Worm (Caenorhabditis elegans): Measurements from ENCODE around the gene D1005.2.
A peak's percentile ranks its signal among the peaks of the same experiment; 100 is the strongest.

The D1005.2 gene

DNA sequence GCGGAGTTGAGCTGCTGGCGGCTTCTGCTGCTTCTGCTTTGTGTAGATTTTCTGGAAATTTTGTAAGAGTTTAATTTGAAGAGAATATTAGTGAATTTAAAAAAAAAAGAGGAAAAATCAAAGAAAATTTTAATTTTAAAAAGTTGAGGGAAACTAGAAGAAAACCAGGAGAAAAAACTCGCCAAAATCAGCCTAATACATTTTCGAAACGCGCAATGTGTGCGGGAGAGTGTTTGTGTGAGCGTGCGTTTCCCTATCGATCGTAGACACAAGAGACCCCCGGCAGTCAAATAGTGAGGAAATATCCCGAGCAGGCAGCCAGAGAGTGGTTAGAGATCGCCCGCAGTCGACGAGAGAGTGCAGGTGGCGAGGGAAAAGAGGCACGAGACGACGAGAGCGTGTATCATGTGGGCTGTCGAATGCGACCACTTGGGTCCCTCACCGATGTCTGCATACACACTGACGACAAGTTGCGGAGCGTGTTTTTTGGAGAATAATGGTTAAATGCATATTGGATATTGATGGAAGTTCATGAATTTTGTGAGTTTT lies 12.2 kb upstream of the D1005.2 start, which contains the start of gene zfp-3:
zfp-3 (minus strand) TSS at position 51 of the 549 bp plus-strand sequence.
- peak; percentile 5 for TF ChIP-seq unc-62 (GFP tag; optimal IDR thresholded peaks at IDR 0.05)

DNA sequence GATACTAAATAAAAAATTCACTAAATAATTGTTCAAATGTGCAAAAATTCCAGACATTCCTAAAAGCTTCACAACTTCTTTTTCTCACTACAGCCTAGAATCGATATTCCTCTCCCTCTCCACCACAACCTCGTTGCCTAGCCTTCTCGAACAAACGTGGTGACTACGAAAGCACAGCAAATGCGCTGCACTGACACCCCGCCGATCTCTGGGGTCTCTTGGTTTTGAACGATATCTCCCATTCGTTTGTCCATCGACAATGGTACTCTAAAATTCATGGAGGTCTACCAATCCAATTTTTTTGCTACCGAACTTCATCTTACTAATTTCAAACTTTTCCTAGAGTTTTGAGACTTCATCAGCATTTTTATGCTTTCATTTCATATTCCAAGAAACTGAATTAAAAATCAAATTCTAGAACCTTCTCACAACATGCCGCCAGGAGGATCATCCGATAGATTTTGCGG lies 8.4 kb upstream of the D1005.2 start, which contains the start of gene W05H7.1:
W05H7.1 (plus strand) TSS at position 417 of the 467 bp plus-strand sequence.
- no peak for TF ChIP-seq unc-62 (GFP tag; optimal IDR thresholded peaks at IDR 0.05)

DNA sequence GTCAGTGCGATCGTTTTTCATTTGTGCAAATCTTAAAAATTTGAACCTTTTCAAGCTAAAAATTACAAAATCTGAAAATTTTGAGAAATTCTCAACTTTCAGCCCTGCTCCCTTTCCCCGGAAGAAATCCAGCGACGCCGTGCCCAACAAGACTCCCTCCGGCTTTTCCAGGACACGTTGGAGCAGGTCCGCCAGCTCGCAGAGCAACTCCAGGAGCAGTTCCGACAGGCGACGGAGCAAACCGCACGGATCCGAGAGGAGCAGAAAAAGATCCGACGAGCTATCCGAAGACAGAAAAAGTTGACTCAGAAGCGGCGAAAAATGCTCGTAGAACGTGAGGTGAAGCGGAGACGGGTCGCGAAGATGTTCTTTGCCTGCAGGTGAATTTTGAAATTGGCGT lies 7.6 kb upstream of the D1005.2 start:
- TF ChIP-seq unc-62 (GFP tag; optimal IDR thresholded peaks at IDR 0.05), result no peak

DNA sequence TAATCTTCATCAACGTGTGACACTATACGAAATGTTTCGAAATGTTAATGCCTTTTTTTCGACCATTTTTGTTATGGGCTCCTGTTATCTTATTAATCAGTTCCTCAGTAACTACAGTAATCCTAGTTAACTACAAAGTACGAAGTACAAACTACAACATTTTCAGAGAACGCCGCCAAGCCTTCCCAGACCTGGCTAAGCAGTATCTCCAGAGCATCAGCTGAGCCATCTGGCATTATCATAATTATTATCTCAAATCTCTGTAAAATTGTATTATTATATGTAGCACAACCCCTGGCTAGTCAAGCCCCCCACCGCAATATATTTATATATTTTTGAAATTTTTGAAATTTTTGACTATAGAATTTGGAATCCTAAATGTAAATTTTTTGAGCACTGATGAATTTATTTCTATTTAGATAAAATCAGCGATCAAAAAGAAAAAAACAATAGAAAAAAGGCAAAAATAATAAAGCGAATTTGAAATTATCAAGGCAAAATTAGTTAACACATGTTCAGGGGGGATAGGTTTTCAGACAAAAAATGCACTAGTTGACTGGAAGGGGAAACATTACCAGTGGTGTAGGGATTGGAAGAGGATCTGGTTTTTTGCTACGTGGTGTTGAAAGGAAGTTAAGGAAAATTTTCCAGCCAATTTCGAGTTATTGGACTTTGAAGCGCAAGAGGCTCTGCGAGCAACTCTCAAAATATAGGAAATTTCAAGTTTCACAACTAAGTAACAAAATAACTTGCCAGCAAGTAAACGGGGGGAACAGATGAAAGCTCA lies 6.8 kb upstream of the D1005.2 start:
- no peak for TF ChIP-seq unc-62 (GFP tag; optimal IDR thresholded peaks at IDR 0.05)

DNA sequence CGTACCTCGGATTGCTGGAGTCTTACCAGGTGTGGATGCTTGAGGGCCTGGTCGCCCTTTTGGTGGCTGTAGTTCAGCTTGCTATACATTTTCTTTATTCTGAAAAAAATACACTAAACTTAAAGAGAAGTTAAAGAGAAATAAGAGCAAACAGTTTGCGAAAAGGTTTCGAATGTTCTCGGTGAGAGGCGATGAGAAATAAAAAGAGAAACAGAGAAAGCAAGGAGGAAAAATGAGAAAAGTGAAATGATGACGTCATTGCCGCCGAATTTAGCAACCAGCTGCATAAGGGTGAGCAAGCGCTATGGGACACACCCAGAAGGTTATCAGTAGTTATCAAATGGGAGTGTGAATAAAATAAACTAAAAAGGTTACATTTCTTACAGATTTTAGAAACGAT lies 5.1 kb upstream of the D1005.2 start, which contains the start of gene cebp-1:
cebp-1 (minus strand) TSS at position 99 of the 400 bp plus-strand sequence.
- TF ChIP-seq unc-62 (GFP tag; optimal IDR thresholded peaks at IDR 0.05), result no peak

DNA sequence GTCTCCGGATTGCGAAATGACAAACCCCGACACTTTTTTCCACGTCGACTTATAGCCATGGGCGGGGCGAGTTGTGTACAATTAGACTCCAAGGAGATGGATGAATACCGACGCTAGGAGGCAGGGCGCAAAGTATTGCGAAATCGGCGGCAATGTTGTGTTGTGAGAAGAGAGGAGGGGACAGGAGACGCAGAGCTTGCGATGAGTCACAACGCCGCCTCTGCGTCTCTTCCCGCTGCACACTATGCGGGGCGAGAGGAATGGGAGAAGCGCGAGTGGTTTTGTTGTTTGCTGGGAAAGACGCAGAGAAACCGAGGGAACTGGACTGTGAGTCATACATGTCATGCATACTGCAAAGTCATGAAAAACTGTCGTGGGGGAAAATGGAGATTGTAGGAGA lies 4.4 kb upstream of the D1005.2 start:
- TF ChIP-seq unc-62 (GFP tag; optimal IDR thresholded peaks at IDR 0.05), result no peak

DNA sequence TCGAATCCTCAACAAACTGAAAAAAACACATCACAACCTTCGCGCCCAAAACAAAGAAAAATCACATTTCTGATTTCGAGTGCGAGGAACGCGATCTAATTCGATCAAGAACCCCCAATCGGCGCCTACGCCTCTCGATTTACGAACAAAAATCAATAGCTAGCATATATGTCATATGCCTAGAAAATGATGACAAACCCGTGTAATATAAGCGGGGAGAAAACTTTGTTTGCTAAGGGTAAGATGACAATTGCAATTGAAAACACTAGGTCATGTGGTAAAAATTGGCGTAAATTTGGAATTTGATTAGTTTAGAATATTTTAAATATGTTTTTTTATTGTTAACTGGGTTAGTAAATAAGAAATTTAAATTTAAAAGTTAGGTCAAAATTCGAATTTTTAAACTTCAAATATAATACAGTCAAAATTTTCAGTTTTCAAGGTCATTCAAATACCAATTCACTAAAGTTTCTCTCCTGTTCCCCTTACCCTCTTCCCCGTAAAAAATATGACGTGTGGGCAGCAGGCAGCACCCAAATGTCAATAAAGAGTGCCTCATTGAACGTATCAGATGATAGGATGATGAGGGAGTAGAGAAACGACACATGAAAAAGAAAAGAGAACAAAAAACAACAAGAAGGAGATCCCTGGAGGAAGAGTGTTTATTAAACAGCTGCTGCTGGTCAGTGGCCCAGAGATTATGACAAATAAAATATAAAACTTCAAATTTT lies 2.3 kb upstream of the D1005.2 start:
- TF ChIP-seq unc-62 (GFP tag; optimal IDR thresholded peaks at IDR 0.05), result no peak

DNA sequence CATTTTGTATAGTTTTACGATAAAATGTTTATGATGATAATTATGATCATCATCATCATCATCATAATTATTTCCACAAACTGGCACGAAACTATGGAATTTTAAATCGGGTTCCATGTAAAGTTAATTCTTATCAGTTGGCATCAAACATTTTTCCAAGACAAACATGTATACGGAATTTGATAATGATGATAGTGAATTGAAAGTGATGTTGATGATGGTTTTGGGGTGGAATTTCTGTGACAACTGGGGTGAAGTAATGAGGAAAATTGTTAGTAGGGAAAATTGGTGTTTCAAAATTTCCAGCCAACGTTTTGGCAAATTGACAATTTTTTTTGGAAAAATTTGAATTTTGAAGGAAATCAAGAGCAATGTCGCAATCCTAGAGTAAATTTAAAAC lies 934 bp downstream of the D1005.2 start:
- no peak for TF ChIP-seq unc-62 (GFP tag; optimal IDR thresholded peaks at IDR 0.05)

DNA sequence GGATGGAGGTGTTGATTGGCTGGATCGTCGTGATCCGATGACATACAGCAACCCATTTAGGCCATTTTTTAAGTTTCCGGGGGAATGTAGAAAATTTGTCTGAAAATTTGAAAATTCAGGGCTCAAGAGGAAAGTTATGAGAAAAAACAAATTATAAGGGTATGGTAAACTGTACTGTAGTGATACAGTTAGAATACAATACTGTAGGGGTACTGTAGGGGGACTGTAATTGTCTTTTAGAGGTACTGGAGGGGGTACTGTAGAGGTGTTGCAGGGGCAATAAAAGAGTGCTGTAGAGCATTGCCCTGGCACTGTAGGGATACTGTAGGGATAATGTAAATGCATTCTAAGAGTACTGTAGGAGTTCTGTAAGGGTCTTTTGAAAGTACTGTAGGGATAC lies 5.9 kb downstream of the D1005.2 start, which contains the start of gene D1005.6:
D1005.6 (minus strand) TSS at position 101 of the 400 bp plus-strand sequence.
- no peak for TF ChIP-seq unc-62 (GFP tag; optimal IDR thresholded peaks at IDR 0.05)

DNA sequence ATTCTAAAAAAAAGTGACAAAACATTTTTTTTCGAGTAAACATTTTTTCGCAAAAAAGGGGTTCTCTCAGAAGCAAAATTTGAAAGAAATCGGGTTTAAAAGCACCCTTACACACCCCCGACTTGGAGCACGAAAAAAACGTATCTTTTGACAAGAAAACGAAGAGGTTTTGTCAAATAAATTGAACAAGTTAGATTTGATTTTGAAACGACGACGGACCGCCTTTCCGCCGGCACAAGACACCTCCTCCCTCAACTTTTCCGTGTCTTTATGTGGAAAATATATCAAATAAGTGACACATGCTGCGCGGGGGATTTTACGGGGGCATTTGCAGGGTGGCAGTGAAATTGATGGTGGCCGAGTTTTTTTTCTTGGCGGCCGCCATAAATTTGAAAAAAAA lies 9.2 kb downstream of the D1005.2 start:
- TF ChIP-seq unc-62 (GFP tag; optimal IDR thresholded peaks at IDR 0.05), result no peak

DNA sequence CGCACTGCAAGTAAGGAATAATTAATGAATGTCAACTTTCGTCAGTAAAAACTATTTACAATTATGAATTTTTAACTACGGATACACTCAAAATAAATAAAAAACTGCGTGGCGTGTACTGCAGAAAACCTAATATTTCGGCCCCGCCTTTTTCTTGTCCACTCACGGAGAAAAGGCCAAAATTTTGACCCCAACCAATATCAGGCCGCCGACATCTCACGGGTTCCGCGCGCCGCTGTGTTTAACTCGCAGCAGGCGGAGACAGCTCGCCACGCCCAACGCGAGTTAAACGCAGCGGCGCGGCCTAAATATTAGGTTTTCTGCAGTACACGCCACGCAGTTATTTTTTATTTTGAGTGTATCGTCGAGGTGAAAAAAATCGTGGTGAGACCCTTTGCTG lies 12.4 kb downstream of the D1005.2 start:
- no peak for TF ChIP-seq unc-62 (GFP tag; optimal IDR thresholded peaks at IDR 0.05)

DNA sequence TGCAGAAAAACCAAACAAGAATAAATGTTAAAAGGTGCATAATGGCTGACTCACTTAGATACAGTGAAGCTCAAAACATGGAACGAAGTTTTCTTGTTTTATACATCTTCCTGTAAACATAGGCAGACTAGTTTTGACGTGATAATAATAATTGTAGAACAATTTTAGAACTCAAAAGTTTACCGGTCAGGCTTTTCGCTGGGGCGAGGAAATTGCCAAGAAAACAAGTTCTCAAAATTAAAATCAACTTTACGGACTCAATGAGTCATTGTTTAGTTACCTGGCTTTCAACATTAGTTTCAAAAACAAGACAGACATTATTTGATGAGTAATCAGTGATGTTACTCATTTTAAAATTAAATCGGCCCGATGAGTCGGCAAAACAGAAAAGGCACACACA lies 14.1 kb downstream of the D1005.2 start, which contains the start of gene D1005.5:
D1005.5 (minus strand) TSS at position 101 of the 400 bp plus-strand sequence.
- no peak for TF ChIP-seq unc-62 (GFP tag; optimal IDR thresholded peaks at IDR 0.05)

DNA sequence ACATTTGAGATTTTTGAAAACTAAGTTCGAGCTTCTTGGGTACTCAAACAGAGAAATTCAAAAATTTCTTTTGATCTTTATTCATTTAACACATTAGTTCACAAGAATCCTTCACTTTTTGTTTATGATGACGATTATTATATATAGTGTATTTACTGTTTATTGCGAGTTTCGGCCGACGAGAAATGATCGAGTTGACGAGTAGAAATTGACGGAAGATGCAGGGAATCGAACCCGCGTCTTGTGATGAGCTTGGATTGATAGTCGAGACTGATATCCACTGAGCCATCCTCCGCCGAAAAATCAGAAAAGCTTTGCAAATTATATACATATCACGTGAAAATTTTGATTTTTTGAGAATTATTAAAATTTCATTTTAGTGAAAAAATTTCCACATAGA lies 15.0 kb downstream of the D1005.2 start:
- TF ChIP-seq unc-62 (GFP tag; optimal IDR thresholded peaks at IDR 0.05), result no peak

DNA sequence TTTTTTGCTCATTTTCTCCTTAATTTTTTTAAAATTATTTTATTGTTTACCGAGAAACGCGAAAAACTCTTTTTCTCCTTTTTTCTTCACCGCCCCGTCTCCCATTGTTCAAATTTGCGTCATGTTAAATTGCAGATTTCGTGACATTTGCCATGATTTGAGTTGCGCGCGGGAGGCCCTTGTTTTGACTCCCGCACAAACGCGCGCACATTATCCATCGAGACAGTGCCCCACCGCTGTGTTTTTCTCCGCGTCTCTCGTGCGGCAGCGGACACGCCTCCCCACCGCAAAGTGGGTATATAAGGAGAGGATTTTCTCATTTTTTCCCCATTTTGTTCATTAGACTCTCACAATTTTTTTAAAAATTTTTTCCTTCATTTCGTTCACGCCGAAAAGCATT lies 17.2 kb downstream of the D1005.2 start:
- TF ChIP-seq unc-62 (GFP tag; optimal IDR thresholded peaks at IDR 0.05), result no peak

DNA sequence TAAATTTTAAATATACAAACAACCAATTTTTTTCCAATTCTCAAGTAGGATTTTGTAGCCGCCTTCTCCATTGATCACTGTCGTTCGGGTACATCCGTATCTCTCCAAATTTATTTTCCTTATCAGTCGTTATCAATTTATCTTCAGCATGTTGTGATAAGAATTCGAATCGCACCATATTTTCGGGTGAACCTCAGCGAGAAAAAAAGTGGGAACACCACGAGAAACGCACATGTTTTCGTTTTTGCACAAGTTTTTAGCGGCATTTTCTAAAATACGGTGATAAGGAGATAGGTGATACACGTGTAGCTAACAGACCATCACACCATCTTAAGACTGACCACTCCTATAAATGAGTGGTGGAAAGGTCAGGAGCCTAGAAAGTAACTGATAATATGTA lies 19.1 kb downstream of the D1005.2 start:
- TF ChIP-seq unc-62 (GFP tag; optimal IDR thresholded peaks at IDR 0.05), result no peak

DNA sequence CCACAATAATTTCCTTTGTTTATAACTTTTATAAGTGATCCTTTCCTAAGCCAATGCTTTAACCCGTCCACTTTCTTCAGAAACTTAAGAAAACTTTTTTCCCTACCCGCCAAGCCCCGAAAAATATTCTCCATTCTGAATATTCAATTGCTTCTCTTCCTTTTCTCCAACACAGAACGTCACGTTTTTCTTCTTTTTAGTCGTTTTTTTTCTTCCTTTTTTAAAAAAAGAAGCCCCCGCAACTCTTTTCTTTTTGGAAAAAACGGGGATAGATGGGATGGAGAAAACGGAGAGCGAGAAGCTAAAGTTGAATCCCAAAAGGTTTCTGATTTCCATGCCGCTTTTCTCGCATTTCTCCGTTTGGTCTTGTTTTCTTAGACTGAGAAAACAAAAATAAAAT lies 19.7 kb downstream of the D1005.2 start:
- TF ChIP-seq unc-62 (GFP tag; optimal IDR thresholded peaks at IDR 0.05), result no peak
